Worm (Caenorhabditis elegans) whole organism, early embryonic: ENCODE measurements around the gene F23B12.7.

Experiments
- B0310.2 ChIP-seq: sonication (generic microtip); optimal IDR thresholded peaks from 2 replicates; lab custom pipeline; 2016; ENCODE audit warnings: mild to moderate bottlenecking, missing genetic modification characterization, missing compliant biosample characterization
- ama-1 ChIP-seq: fragments of 150-350 bp; optimal IDR thresholded peaks from 2 replicates; lab custom pipeline; 2014
- ceh-13 ChIP-seq: fragments of 200-800 bp; sonication (Bioruptor generic); optimal IDR thresholded peaks from 2 replicates; lab custom pipeline; 2018; ENCODE audit warnings: mild to moderate bottlenecking, missing genetic modification characterization, missing compliant biosample characterization
- ceh-36 ChIP-seq: sonication (generic microtip); optimal IDR thresholded peaks from 2 replicates; lab custom pipeline; 2016; ENCODE audit warnings: missing genetic modification characterization, inconsistent platforms, missing compliant biosample characterization
- hnd-1 ChIP-seq: sonication (generic microtip); optimal IDR thresholded peaks from 2 replicates; lab custom pipeline; 2016; ENCODE audit warnings: missing genetic modification characterization, missing compliant biosample characterization
- scrt-1 ChIP-seq: fragments of 200-800 bp; sonication (Bioruptor generic); IDR thresholded peaks from 2 replicates; pipeline ENCODE4 v1.3.6; 2022; ENCODE audit warnings: missing genetic modification characterization, missing compliant biosample characterization
- tbx-11 ChIP-seq: fragments of 200-800 bp; sonication (Bioruptor generic); IDR thresholded peaks from 2 replicates; pipeline ENCODE4 v1.3.6; 2022; ENCODE audit warnings: missing genetic modification characterization, missing compliant biosample characterization

DNA sequence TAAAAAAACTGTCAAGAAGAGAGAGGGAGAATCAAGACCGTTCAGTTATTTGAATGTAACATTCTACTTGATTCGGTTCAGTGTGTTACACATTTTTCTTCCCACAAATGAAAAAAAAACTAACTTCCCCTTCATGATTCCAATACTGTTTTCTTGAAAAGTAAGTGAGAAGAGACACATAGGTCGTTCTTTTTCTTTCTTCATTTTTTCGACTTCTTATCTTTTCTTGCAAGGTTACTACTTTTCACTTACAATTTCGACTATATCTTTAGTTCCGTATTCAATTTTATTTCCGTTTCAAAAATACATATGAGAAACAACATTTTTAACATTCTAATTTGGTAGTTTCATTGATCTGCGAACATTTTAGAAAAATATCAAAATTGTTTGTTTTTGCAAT lies 10.3 kb upstream of the F23B12.7 start:
- TF ChIP-seq ceh-13: no peak
- TF ChIP-seq ceh-36 (tag; lab: Kevin White, UChicago): no peak
- no peak for TF ChIP-seq B0310.2 (tag; lab: Kevin White, UChicago)
- TF ChIP-seq scrt-1 (GFP tag; lab: Robert Waterston, UW): no peak
- TF ChIP-seq tbx-11 (GFP tag; lab: Robert Waterston, UW): no peak
- TF ChIP-seq ama-1 (lab: Kevin White, UChicago): no peak
- TF ChIP-seq hnd-1 (tag; lab: Kevin White, UChicago): no peak
